Fruit fly (Drosophila melanogaster) whole organism, embryonic: ENCODE results near the gene Ppn.
A peak's percentile ranks its signal among the peaks of the same experiment; 100 is the strongest.

Source experiments
- ATbp ChIP-seq: fragments of 200-800 bp; sonication (Bioruptor generic); optimal IDR thresholded peaks from 2 replicates; lab custom pipeline; 2017; ENCODE audit warnings: missing biosample characterization, mild to moderate bottlenecking, missing genetic modification characterization, missing genetic modification reagents
- Asciz ChIP-seq: fragments of 200-800 bp; sonication (Bioruptor generic); optimal IDR thresholded peaks from 2 replicates; lab custom pipeline; 2017; ENCODE audit warnings: missing biosample characterization, mild to moderate bottlenecking, missing genetic modification characterization, missing genetic modification reagents
- C15 ChIP-seq: fragments of 200-800 bp; sonication (Bioruptor generic); IDR thresholded peaks from 3 replicates; pipeline ENCODE4 v1.3.6; 2022; ENCODE audit warnings: missing biosample characterization, missing genetic modification characterization
- CG11723 ChIP-seq: fragments of 200-800 bp; sonication (Bioruptor generic); optimal IDR thresholded peaks from 2 replicates; lab custom pipeline; 2017; ENCODE audit warnings: missing biosample characterization, mild to moderate bottlenecking, missing genetic modification characterization
- CG12104 ChIP-seq: fragments of 200-800 bp; sonication (Bioruptor generic); optimal IDR thresholded peaks from 3 replicates; lab custom pipeline; 2016; ENCODE audit warnings: missing biosample characterization, missing genetic modification characterization
- CG12391 ChIP-seq: fragments of 200-800 bp; sonication (Bioruptor generic); optimal IDR thresholded peaks from 3 replicates; lab custom pipeline; 2018; ENCODE audit warnings: missing biosample characterization, mild to moderate bottlenecking, missing genetic modification characterization, moderate library complexity
- CG14014 ChIP-seq: fragments of 200-800 bp; sonication (Bioruptor generic); IDR thresholded peaks from 2 replicates; pipeline ENCODE4 v1.3.6; 2022; ENCODE audit warnings: missing biosample characterization, missing genetic modification characterization
- CG15601 ChIP-seq: fragments of 200-800 bp; sonication (Bioruptor generic); optimal IDR thresholded peaks from 3 replicates; lab custom pipeline; 2019; ENCODE audit warnings: missing biosample characterization, mild to moderate bottlenecking, missing genetic modification characterization, moderate library complexity
- CG16863 ChIP-seq: fragments of 200-800 bp; sonication (Bioruptor generic); optimal IDR thresholded peaks from 3 replicates; lab custom pipeline; 2016; ENCODE audit warnings: missing biosample characterization, missing genetic modification characterization
- CG17829 ChIP-seq: fragments of 200-800 bp; optimal IDR thresholded peaks from 2 replicates; lab custom pipeline; 2019; ENCODE audit warnings: missing biosample characterization, mild to moderate bottlenecking, missing genetic modification characterization, moderate library complexity
- CG2129 ChIP-seq: fragments of 200-800 bp; sonication (Bioruptor generic); IDR thresholded peaks from 2 replicates; pipeline ENCODE4 v1.3.6; 2022; ENCODE audit warnings: missing biosample characterization, missing genetic modification characterization; ENCODE audit not compliant: partially characterized antibody
- CG2712 ChIP-seq: fragments of 200-800 bp; optimal IDR thresholded peaks from 3 replicates; lab custom pipeline; 2019; ENCODE audit warnings: missing biosample characterization, mild to moderate bottlenecking, missing genetic modification characterization, moderate library complexity
- CG3163 ChIP-seq: fragments of 200-800 bp; sonication (Bioruptor generic); optimal IDR thresholded peaks from 3 replicates; lab custom pipeline; 2016; ENCODE audit warnings: missing biosample characterization, missing genetic modification characterization
- CG33557 ChIP-seq: fragments of 200-800 bp; sonication (Bioruptor generic); optimal IDR thresholded peaks from 2 replicates; lab custom pipeline; 2019; ENCODE audit warnings: missing biosample characterization, mild to moderate bottlenecking, missing genetic modification characterization, moderate library complexity
- CG34376 ChIP-seq: fragments of 200-800 bp; sonication (Bioruptor generic); optimal IDR thresholded peaks from 2 replicates; lab custom pipeline; 2018; ENCODE audit warnings: missing biosample characterization, mild to moderate bottlenecking, missing genetic modification characterization
- CG4424 ChIP-seq: fragments of 200-800 bp; sonication (Bioruptor generic); optimal IDR thresholded peaks from 3 replicates; lab custom pipeline; 2016; ENCODE audit warnings: missing biosample characterization, missing genetic modification characterization
- CG6654 ChIP-seq: fragments of 200-800 bp; sonication (Bioruptor generic); optimal IDR thresholded peaks from 2 replicates; lab custom pipeline; 2017; ENCODE audit warnings: missing biosample characterization, mild to moderate bottlenecking, missing genetic modification characterization
- CG6791 ChIP-seq: fragments of 200-800 bp; sonication (Bioruptor generic); IDR thresholded peaks from 3 replicates; pipeline ENCODE4 v1.3.6; 2022; ENCODE audit warnings: missing biosample characterization, missing genetic modification characterization; ENCODE audit not compliant: partially characterized antibody
- CG8388 ChIP-seq: fragments of 200-800 bp; sonication (Bioruptor generic); optimal IDR thresholded peaks from 2 replicates; lab custom pipeline; 2019; ENCODE audit warnings: missing biosample characterization, mild to moderate bottlenecking, missing genetic modification characterization, moderate library complexity
- CG9727 ChIP-seq: fragments of 200-800 bp; sonication (Bioruptor generic); optimal IDR thresholded peaks from 3 replicates; lab custom pipeline; 2017; ENCODE audit warnings: missing biosample characterization, mild to moderate bottlenecking, missing genetic modification characterization
- D19A ChIP-seq: fragments of 200-800 bp; optimal IDR thresholded peaks from 3 replicates; lab custom pipeline; 2019; ENCODE audit warnings: missing biosample characterization, mild to moderate bottlenecking, missing genetic modification characterization, moderate library complexity
- HLHmδ ChIP-seq: fragments of 200-800 bp; sonication (Bioruptor generic); optimal IDR thresholded peaks from 2 replicates; lab custom pipeline; 2018; ENCODE audit warnings: missing biosample characterization, mild to moderate bottlenecking, missing genetic modification characterization, moderate library complexity
- HmgD ChIP-seq: fragments of 200-800 bp; sonication (Bioruptor generic); optimal IDR thresholded peaks from 3 replicates; lab custom pipeline; 2016; ENCODE audit warnings: missing biosample characterization, missing genetic modification characterization
- HmgZ ChIP-seq: fragments of 200-800 bp; sonication (Bioruptor generic); optimal IDR thresholded peaks from 2 replicates; lab custom pipeline; 2018; ENCODE audit warnings: missing biosample characterization, mild to moderate bottlenecking, missing genetic modification characterization
- NC2β ChIP-seq: fragments of 200-800 bp; sonication (Bioruptor generic); optimal IDR thresholded peaks from 2 replicates; lab custom pipeline; 2016; ENCODE audit warnings: missing biosample characterization, missing genetic modification characterization
- NFAT ChIP-seq: fragments of 200-800 bp; sonication (Bioruptor generic); IDR thresholded peaks from 2 replicates; pipeline ENCODE4 v1.3.6; 2022; ENCODE audit warnings: missing biosample characterization, missing genetic modification characterization
- Rfx ChIP-seq: fragments of 200-800 bp; sonication (Bioruptor generic); IDR thresholded peaks from 2 replicates; pipeline ENCODE4 v1.3.6; 2022; ENCODE audit warnings: missing biosample characterization, missing genetic modification characterization
- Six4 ChIP-seq: fragments of 200-800 bp; sonication (Bioruptor generic); optimal IDR thresholded peaks from 2 replicates; lab custom pipeline; 2016; ENCODE audit warnings: missing biosample characterization, missing genetic modification characterization
- Taf1 ChIP-seq: fragments of 200-800 bp; sonication (Bioruptor generic); IDR thresholded peaks from 2 replicates; pipeline ENCODE4 v1.3.6; 2022; ENCODE audit warnings: missing biosample characterization, missing genetic modification characterization
- Vsx1 ChIP-seq: fragments of 200-800 bp; sonication (Bioruptor generic); optimal IDR thresholded peaks from 2 replicates; lab custom pipeline; 2017; ENCODE audit warnings: missing biosample characterization, mild to moderate bottlenecking, missing genetic modification characterization, missing genetic modification reagents
- abd-A ChIP-seq: fragments of 200-800 bp; sonication (Bioruptor generic); optimal IDR thresholded peaks from 3 replicates; lab custom pipeline; 2019; ENCODE audit warnings: missing biosample characterization, mild to moderate bottlenecking, missing genetic modification characterization, moderate library complexity
- ara ChIP-seq: fragments of 200-800 bp; sonication (Bioruptor generic); IDR thresholded peaks from 2 replicates; pipeline ENCODE4 v1.3.6; 2022; ENCODE audit warnings: missing biosample characterization, missing genetic modification characterization
- ash1 ChIP-seq: fragments of 200-800 bp; sonication (Bioruptor generic); optimal IDR thresholded peaks from 2 replicates; lab custom pipeline; 2018; ENCODE audit warnings: missing biosample characterization, mild to moderate bottlenecking, missing genetic modification characterization
- crol ChIP-seq: fragments of 200-800 bp; sonication (Bioruptor generic); IDR thresholded peaks from 2 replicates; pipeline ENCODE4 v1.3.6; 2022; ENCODE audit warnings: missing biosample characterization, missing genetic modification characterization
- dan ChIP-seq: fragments of 200-800 bp; sonication (Bioruptor generic); IDR thresholded peaks from 2 replicates; pipeline ENCODE4 v1.3.6; 2022; ENCODE audit warnings: missing biosample characterization, missing genetic modification characterization
- ewg ChIP-seq: fragments of 200-800 bp; sonication (Bioruptor generic); optimal IDR thresholded peaks from 3 replicates; lab custom pipeline; 2017; ENCODE audit warnings: mild to moderate bottlenecking, missing biosample characterization, missing genetic modification reagents, missing genetic modification characterization
- jumu ChIP-seq: fragments of 200-800 bp; sonication (Bioruptor generic); optimal IDR thresholded peaks from 3 replicates; lab custom pipeline; 2016; ENCODE audit warnings: missing biosample characterization, missing genetic modification characterization
- lbe ChIP-seq: fragments of 200-800 bp; sonication (Bioruptor generic); optimal IDR thresholded peaks from 2 replicates; lab custom pipeline; 2016; ENCODE audit warnings: missing biosample characterization, mild to moderate bottlenecking, missing genetic modification characterization
- lov ChIP-seq, 2 experiments: fragments of 200-800 bp in 1 of 2; fragments of >200 bp in 1 of 2; sonication (Bioruptor generic) in 1 of 2; IDR thresholded peaks in 1 of 2; optimal IDR thresholded peaks in 1 of 2; 2 replicates in 1 of 2; 3 replicates in 1 of 2; pipeline versions ENCODE4 v1.3.6 to Lab custom; 2017 to 2022; ENCODE audit warnings: missing biosample characterization in 1 of 2, missing genetic modification characterization in 1 of 2
- luna ChIP-seq: fragments of 200-800 bp; sonication (Bioruptor generic); optimal IDR thresholded peaks from 2 replicates; lab custom pipeline; 2016; ENCODE audit warnings: missing biosample characterization, missing genetic modification characterization
- mirr ChIP-seq: fragments of 200-800 bp; sonication (Bioruptor generic); optimal IDR thresholded peaks from 3 replicates; lab custom pipeline; 2018; ENCODE audit warnings: missing biosample characterization, mild to moderate bottlenecking, missing genetic modification characterization
- mld ChIP-seq: fragments of 200-800 bp; sonication (Bioruptor generic); IDR thresholded peaks from 3 replicates; pipeline ENCODE4 v1.3.6; 2022; ENCODE audit warnings: missing biosample characterization, missing genetic modification characterization; ENCODE audit not compliant: partially characterized antibody
- otp ChIP-seq: fragments of 200-800 bp; sonication (Bioruptor generic); IDR thresholded peaks from 3 replicates; pipeline ENCODE4, ENCODE4 v1.3.6; 2022; ENCODE audit warnings: missing biosample characterization, missing genetic modification characterization
- pros ChIP-seq: fragments of 200-800 bp; sonication (Bioruptor generic); optimal IDR thresholded peaks from 3 replicates; lab custom pipeline; 2019; ENCODE audit warnings: missing biosample characterization, mild to moderate bottlenecking, missing genetic modification characterization, moderate library complexity
- tio ChIP-seq: fragments of 200-800 bp; sonication (Bioruptor generic); optimal IDR thresholded peaks from 2 replicates; lab custom pipeline; 2017; ENCODE audit warnings: missing biosample characterization, missing genetic modification characterization, inconsistent platforms
- trh ChIP-seq: fragments of 200-800 bp; sonication (Bioruptor generic); optimal IDR thresholded peaks from 2 replicates; lab custom pipeline; 2016; ENCODE audit warnings: missing biosample characterization, missing genetic modification characterization
- wek ChIP-seq: fragments of 200-800 bp; sonication (Bioruptor generic); optimal IDR thresholded peaks from 3 replicates; lab custom pipeline; 2018; ENCODE audit warnings: missing biosample characterization, mild to moderate bottlenecking, missing genetic modification characterization, moderate library complexity
- zen2 ChIP-seq: fragments of 200-800 bp; sonication (Bioruptor generic); IDR thresholded peaks from 3 replicates; pipeline ENCODE4 v1.3.6; 2022; ENCODE audit warnings: missing biosample characterization, missing genetic modification characterization; ENCODE audit not compliant: partially characterized antibody

Gene Ppn

dm6 chr3R:28572692-28573643 lies 32.8 kb upstream of the Ppn start (continued):
- peak; percentile 31 for TF ChIP-seq CG2712 (tag; lab: Kevin White, UChicago)
- no peak for TF ChIP-seq HmgD (GFP tag; lab: Kevin White, UChicago)
- no peak for TF ChIP-seq CG11723 (GFP tag; lab: Kevin White, UChicago)
- TF ChIP-seq CG6654 (GFP tag; lab: Kevin White, UChicago), result no peak
- no peak for TF ChIP-seq NFAT
- no peak for TF ChIP-seq HLHmδ (GFP tag; lab: Kevin White, UChicago)
- TF ChIP-seq NC2β (GFP tag; lab: Kevin White, UChicago), result no peak
- no peak for TF ChIP-seq Rfx (GFP tag; lab: Robert Waterston, UW)
- TF ChIP-seq CG34376 (GFP tag; lab: Kevin White, UChicago), result no peak
- no peak for TF ChIP-seq trh
- TF ChIP-seq dan (GFP tag; lab: Robert Waterston, UW), result no peak
- TF ChIP-seq CG12104 (GFP tag; lab: Kevin White, UChicago), result no peak
- TF ChIP-seq CG6791 (GFP tag; lab: Robert Waterston, UW), result no peak
- no peak for TF ChIP-seq otp
- TF ChIP-seq pros, result peak; percentile 89
- no peak for TF ChIP-seq crol (GFP tag; lab: Robert Waterston, UW)
- no peak for TF ChIP-seq lov (optimal IDR thresholded peaks at IDR 0.05; lab: Kevin White, UChicago)
- TF ChIP-seq lov (GFP tag; IDR thresholded peaks at IDR 0.05; lab: Robert Waterston, UW), result no peak
- no peak for TF ChIP-seq Taf1 (GFP tag; lab: Robert Waterston, UW)
- no peak for TF ChIP-seq Vsx1 (GFP tag; lab: Kevin White, UChicago)
- peak; percentile 5 for TF ChIP-seq mirr (GFP tag; lab: Kevin White, UChicago)
- peak; percentile 99 for TF ChIP-seq D19A (tag; lab: Kevin White, UChicago)
- peak; percentile 2 for TF ChIP-seq CG12391
- no peak for TF ChIP-seq CG15601 (tag; lab: Kevin White, UChicago)
- TF ChIP-seq ara, result no peak
- TF ChIP-seq CG8388 (GFP tag; lab: Kevin White, UChicago), result no peak
- TF ChIP-seq jumu (GFP tag; lab: Kevin White, UChicago), result no peak
- no peak for TF ChIP-seq zen2 (GFP tag; lab: Robert Waterston, UW)
- no peak for TF ChIP-seq Asciz (GFP tag; lab: Kevin White, UChicago)
- TF ChIP-seq luna (GFP tag; lab: Kevin White, UChicago), result no peak
- no peak for TF ChIP-seq HmgZ (tag; lab: Kevin White, UChicago)
- TF ChIP-seq C15 (GFP tag; lab: Robert Waterston, UW), result no peak
- TF ChIP-seq CG16863 (GFP tag; lab: Kevin White, UChicago), result no peak
- no peak for TF ChIP-seq CG33557 (GFP tag; lab: Kevin White, UChicago)
- TF ChIP-seq wek (GFP tag; lab: Kevin White, UChicago), result no peak
- TF ChIP-seq CG2129 (GFP tag; lab: Robert Waterston, UW), result no peak
- peak; percentile 6 for TF ChIP-seq abd-A (tag; lab: Kevin White, UChicago)
- no peak for TF ChIP-seq tio (GFP tag; lab: Kevin White, UChicago)
- TF ChIP-seq ATbp (GFP tag; lab: Kevin White, UChicago), result no peak
- TF ChIP-seq Six4 (GFP tag; lab: Kevin White, UChicago), result no peak
- TF ChIP-seq CG9727 (GFP tag; lab: Kevin White, UChicago), result no peak
- TF ChIP-seq CG4424 (GFP tag; lab: Kevin White, UChicago), result no peak
- TF ChIP-seq lbe (GFP tag; lab: Kevin White, UChicago), result no peak
- no peak for TF ChIP-seq ash1 (GFP tag; lab: Kevin White, UChicago)
- no peak for TF ChIP-seq CG17829
- no peak for TF ChIP-seq ewg (GFP tag; lab: Kevin White, UChicago)
- TF ChIP-seq mld (GFP tag; lab: Robert Waterston, UW), result no peak
- TF ChIP-seq CG3163 (GFP tag; lab: Kevin White, UChicago), result no peak
- no peak for TF ChIP-seq CG14014
